Worm (Caenorhabditis elegans): ENCODE measurements around the gene npr-3.
A peak's percentile ranks its signal among the peaks of the same experiment; 100 is the strongest.

The npr-3 gene

DNA sequence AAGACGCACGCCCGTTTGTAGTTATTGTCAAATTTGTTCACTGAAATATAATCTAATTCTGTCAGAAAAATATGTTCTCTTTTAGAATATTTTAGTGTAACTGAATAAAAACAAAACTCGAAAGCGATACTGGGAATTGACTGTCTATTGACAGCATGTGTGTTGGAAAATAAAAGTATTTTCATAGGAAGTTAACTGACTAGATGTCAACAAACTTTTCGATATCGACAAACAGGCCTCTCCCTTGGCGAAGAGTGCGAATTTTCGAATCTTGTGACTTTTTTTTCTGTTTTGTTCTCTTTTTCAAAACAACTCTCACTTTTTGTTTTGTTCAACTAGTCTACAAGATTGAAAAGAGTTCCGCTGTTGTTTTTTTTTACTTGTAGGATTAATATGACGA is 21.5 kb upstream of the npr-3 start:
- TF ChIP-seq blmp-1 (tag; optimal IDR thresholded peaks at IDR 0.05) (peak; percentile 60), ets-5 (GFP tag; IDR thresholded peaks at IDR 0.05) (no peak), elt-3 (tag; optimal IDR thresholded peaks at IDR 0.05) (no peak), nhr-28 (tag; optimal IDR thresholded peaks at IDR 0.05) (no peak), unc-30 (tag; optimal IDR thresholded peaks at IDR 0.05) (no peak)

DNA sequence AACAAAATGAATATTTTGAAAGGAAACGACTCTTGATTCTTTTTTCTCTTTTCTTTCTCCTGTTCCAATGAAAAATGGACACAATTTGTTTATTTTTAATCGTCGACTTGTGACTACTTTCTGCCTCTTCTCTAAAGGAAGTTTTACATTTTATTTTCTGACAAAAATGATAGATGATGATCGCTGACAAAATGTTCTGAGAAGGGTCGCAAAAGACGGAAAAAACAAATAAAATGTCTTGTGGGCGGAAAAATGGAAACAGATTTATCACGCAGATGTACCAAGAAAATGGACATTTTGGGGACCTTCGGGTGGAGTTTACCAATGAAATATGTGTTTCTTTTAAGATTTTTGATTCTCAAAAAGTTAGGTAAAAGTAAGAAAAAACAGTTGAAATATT is 6.9 kb upstream of the npr-3 start:
- TF ChIP-seq mdl-1 (tag; optimal IDR thresholded peaks at IDR 0.05) (no peak), mab-9 (GFP tag; IDR thresholded peaks at IDR 0.05) (no peak), nhr-76 (tag; optimal IDR thresholded peaks at IDR 0.05) (no peak), elt-3 (tag; optimal IDR thresholded peaks at IDR 0.05) (no peak), aly-2 (tag; optimal IDR thresholded peaks at IDR 0.05) (no peak), unc-30 (tag; optimal IDR thresholded peaks at IDR 0.05) (no peak)

DNA sequence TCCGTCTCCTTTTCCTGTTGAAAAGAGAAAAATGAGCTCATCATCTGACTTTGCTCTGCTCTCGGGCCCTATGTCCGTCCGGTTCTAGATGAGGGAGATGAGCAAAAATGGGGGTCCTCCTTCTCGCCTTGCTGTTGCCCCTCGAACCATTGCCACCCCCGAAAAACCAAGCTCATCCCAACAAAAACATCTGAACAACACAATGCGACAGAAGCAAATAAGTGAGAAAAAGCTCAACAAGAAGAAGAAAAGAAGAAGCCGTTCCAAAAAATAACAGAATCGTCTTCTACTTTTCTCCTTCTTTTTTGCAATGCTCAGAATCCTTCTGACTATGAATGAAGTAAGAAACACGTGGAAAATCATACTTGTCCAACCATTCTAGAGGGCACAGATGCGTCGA is 4.0 kb upstream of the npr-3 start:
- TF ChIP-seq lin-14 (GFP tag; optimal IDR thresholded peaks at IDR 0.05) (peak; percentile 45), unc-86 (tag; optimal IDR thresholded peaks at IDR 0.05) (no peak), ceh-82 (tag; optimal IDR thresholded peaks at IDR 0.05) (peak in 1 of 3 experiments; percentile 14), fkh-10 (GFP tag; optimal IDR thresholded peaks at IDR 0.05) (no peak), xbp-1 (tag; optimal IDR thresholded peaks at IDR 0.05) (no peak)

DNA sequence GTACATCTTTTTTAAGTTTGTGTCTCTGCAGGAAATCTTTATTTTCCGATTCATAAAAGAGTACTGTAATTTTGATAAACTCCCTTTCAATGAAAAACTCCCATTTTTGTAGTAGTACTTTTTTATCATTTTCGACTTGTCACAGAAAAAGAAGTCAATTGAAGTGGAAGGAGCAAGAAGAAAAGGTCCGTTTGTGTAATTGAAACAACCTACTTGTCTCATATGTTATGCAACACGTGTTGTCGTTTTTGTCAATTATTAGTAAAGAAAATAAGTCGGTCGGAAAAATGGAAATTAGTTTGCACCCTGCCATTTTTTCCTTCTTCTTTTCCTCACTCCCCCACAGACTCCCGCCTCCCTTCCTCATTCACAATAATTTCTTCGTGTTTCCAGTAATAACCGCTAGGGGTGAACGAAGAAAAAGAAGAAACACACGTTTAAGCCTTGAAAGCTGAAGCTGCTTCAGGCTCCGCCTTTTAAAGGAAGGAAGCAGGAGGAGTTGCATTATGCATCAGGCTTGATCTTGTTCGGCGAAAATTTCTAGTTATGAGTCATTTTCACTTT is 1.0 kb upstream of the npr-3 start:
- TF ChIP-seq lir-3 (tag; optimal IDR thresholded peaks at IDR 0.05; ENCODE audit: poor library complexity): no peak
- TF ChIP-seq rnt-1 (tag; optimal IDR thresholded peaks at IDR 0.05): no peak
- peak; percentile 8 for TF ChIP-seq unc-86 (tag; optimal IDR thresholded peaks at IDR 0.05)
- no peak for TF ChIP-seq tlp-1 (tag; optimal IDR thresholded peaks at IDR 0.05)
- no peak for TF ChIP-seq aly-2 (tag; optimal IDR thresholded peaks at IDR 0.05)
- peak; percentile 57 for TF ChIP-seq fkh-8 (tag; optimal IDR thresholded peaks at IDR 0.05)
- no peak for TF ChIP-seq sptf-1 (tag; optimal IDR thresholded peaks at IDR 0.05)
- TF ChIP-seq nhr-47 (tag; optimal IDR thresholded peaks at IDR 0.05): peak; percentile 26
- TF ChIP-seq alr-1 (tag; optimal IDR thresholded peaks at IDR 0.05; ENCODE audit: borderline replicate concordance): no peak
- TF ChIP-seq C16A3.4 (tag; optimal IDR thresholded peaks at IDR 0.05): no peak
- no peak for TF ChIP-seq hlh-4 (tag; optimal IDR thresholded peaks at IDR 0.05)
- TF ChIP-seq nhr-71 (tag; optimal IDR thresholded peaks at IDR 0.05): peak; percentile 17
- TF ChIP-seq lin-15B (tag; optimal IDR thresholded peaks at IDR 0.05): no peak
- TF ChIP-seq zip-4 (GFP tag; optimal IDR thresholded peaks at IDR 0.05): no peak
- no peak for TF ChIP-seq efl-1 (optimal IDR thresholded peaks at IDR 0.05)
- TF ChIP-seq efl-1 (GFP tag; optimal IDR thresholded peaks at IDR 0.05 in 1 of 2): no peak
- TF ChIP-seq lin-14 (GFP tag; optimal IDR thresholded peaks at IDR 0.05): peak; percentile 76
- TF ChIP-seq tbx-2 (tag; optimal IDR thresholded peaks at IDR 0.05): no peak
- no peak for TF ChIP-seq elt-2 (tag; optimal IDR thresholded peaks at IDR 0.05)
- TF ChIP-seq swsn-7 (tag; optimal IDR thresholded peaks at IDR 0.05): no peak
- TF ChIP-seq efl-3 (GFP tag; optimal IDR thresholded peaks at IDR 0.05): no peak
- TF ChIP-seq mab-9 (GFP tag; IDR thresholded peaks at IDR 0.05): no peak
- no peak for TF ChIP-seq mef-2 (tag; optimal IDR thresholded peaks at IDR 0.05)

DNA sequence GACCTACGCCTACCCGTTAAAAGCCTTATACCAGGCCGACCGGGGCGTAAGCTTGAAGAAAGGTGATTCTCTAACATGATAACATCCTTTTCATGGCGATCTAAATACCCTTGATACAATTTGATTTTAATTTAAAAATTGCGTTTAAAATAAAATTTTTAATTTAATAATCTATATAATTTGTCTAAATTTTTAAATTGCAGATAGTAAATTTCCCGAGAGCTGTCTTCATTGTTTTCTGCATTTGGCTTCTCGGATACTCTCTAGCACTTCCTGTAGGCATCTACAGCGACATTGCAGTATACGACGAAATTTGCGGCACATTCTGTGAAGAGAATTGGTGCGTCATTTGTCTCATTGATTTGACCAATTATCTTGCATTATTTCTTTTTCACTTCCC is 1.6 kb downstream of the npr-3 start:
- TF ChIP-seq vab-15 (tag; optimal IDR thresholded peaks at IDR 0.05): no peak
- TF ChIP-seq rnt-1 (tag; optimal IDR thresholded peaks at IDR 0.05): no peak
- TF ChIP-seq lin-14 (GFP tag; optimal IDR thresholded peaks at IDR 0.05): peak; percentile 40
